Fruit fly (Drosophila melanogaster): ENCODE measurements around the gene CG11226.

The CG11226 gene

DNA sequence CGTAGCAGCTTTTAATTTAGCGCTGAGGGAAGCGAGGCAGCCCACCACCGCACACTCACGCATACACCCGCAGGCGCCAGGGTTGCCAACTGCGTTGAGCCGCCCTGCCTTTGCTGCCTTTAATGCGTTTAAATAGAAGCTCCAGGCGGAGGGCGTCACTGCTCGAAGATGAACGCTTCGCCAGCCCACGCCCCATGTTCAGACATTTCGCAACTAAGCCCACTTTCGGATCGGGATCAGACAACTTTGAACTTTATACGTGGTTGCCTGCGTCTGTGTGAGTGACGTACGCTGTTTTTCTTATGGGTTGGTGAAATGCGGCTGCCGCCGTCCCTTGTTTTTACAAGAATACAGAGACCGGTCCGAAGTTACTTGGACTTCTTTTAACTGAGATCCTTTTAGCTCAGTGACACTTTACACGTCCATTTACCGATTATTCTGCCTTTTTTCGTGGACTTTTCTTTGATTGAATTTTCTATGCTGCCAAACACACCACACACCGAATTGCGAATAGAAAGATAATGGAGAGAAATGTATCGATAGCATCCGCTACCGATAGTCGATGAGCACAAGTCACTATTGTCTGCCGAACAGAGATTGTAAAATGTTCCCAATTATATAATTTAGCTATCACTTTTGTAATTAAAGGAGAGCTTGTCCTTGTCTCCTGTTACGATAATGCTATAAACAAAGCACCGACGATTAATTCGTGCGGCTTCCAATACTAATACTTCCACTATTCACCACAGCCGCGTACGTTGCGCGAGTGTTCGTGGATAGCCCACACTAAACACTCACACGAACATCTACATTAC, 34.4 kb downstream of the CG11226 start (continued):
- peak; percentile 61; the same call in 1 of the 3 replicates for TF ChIP-seq CG7963 (GFP tag; IDR thresholded peaks at IDR 0.05; ENCODE audit: partially characterized antibody)
- no peak for TF ChIP-seq Ravus (GFP tag; IDR thresholded peaks at IDR 0.05)
- no peak for TF ChIP-seq fd102C (GFP tag; optimal IDR thresholded peaks at IDR 0.05)
- TF ChIP-seq salm (tag; optimal IDR thresholded peaks at IDR 0.05): no peak
- no peak for TF ChIP-seq Dp (GFP tag; optimal IDR thresholded peaks at IDR 0.05)
- peak; percentile 17 for TF ChIP-seq grau (tag; optimal IDR thresholded peaks at IDR 0.05)
- TF ChIP-seq CG10321 (GFP tag; IDR thresholded peaks at IDR 0.05): no peak
- no peak for TF ChIP-seq kay (GFP tag; optimal IDR thresholded peaks at IDR 0.05)
- TF ChIP-seq CG3847 (GFP tag; IDR thresholded peaks at IDR 0.05): peak; percentile 39
- TF ChIP-seq CG42726 (GFP tag; IDR thresholded peaks at IDR 0.05; ENCODE audit: partially characterized antibody): 0 out of 2 replicates have a peak, but pooled peaks have one; percentile 27
- no peak for TF ChIP-seq ash1 (GFP tag; optimal IDR thresholded peaks at IDR 0.05)
- TF ChIP-seq lmd (GFP tag; IDR thresholded peaks at IDR 0.05): peak; percentile 11; the same call in 1 of the 2 replicates
- no peak for TF ChIP-seq CG15011 (GFP tag; optimal IDR thresholded peaks at IDR 0.05)
- TF ChIP-seq gfzf (GFP tag; optimal IDR thresholded peaks at IDR 0.05): no peak
- no peak for TF ChIP-seq CG31224 (GFP tag; IDR thresholded peaks at IDR 0.05)
- no peak for TF ChIP-seq CG9797 (GFP tag; optimal IDR thresholded peaks at IDR 0.05)
- peak; percentile 46; the same call in 1 of the 2 replicates for TF ChIP-seq MBD-R2 (GFP tag; IDR thresholded peaks at IDR 0.05)
- no peak for TF ChIP-seq tin (GFP tag; optimal IDR thresholded peaks at IDR 0.05)
- TF ChIP-seq CG1647 (GFP tag; optimal IDR thresholded peaks at IDR 0.05): no peak
- TF ChIP-seq Mes4 (GFP tag; optimal IDR thresholded peaks at IDR 0.05): peak; percentile 21
- peak; percentile 41 for TF ChIP-seq CG3281 (GFP tag; optimal IDR thresholded peaks at IDR 0.05)
- no peak for TF ChIP-seq pfk (GFP tag; optimal IDR thresholded peaks at IDR 0.05)
- TF ChIP-seq CG12299 (tag; optimal IDR thresholded peaks at IDR 0.05): no peak
- TF ChIP-seq CG8388 (GFP tag; optimal IDR thresholded peaks at IDR 0.05): no peak
- TF ChIP-seq fru (optimal IDR thresholded peaks at IDR 0.05): no peak
- TF ChIP-seq rib (GFP tag; IDR thresholded peaks at IDR 0.05): 0 out of 2 replicates have a peak, but pooled peaks have one; percentile 16
- TF ChIP-seq Abd-B (GFP tag; optimal IDR thresholded peaks at IDR 0.05): no peak
- TF ChIP-seq Nf-YC (tag; optimal IDR thresholded peaks at IDR 0.05): peak; percentile 1
- peak; percentile 13 for TF ChIP-seq lbe (GFP tag; optimal IDR thresholded peaks at IDR 0.05)
- peak; percentile 17; the same call in 1 of the 3 replicates for TF ChIP-seq hb (GFP tag; IDR thresholded peaks at IDR 0.05; ENCODE audit: partially characterized antibody)
- no peak for TF ChIP-seq ttk (GFP tag; IDR thresholded peaks at IDR 0.05)
- TF ChIP-seq chif (GFP tag; optimal IDR thresholded peaks at IDR 0.05): no peak
- TF ChIP-seq CG2712 (tag; optimal IDR thresholded peaks at IDR 0.05): peak; percentile 3
- no peak for TF ChIP-seq CG2199 (GFP tag; IDR thresholded peaks at IDR 0.05)
- no peak for TF ChIP-seq Atf-2 (GFP tag; optimal IDR thresholded peaks at IDR 0.05)
- peak; percentile 22; the same call in 1 of the 2 replicates for TF ChIP-seq Xrp1 (GFP tag; IDR thresholded peaks at IDR 0.05)
- TF ChIP-seq CG8924 (tag; optimal IDR thresholded peaks at IDR 0.05): no peak
- no peak for TF ChIP-seq CG10979 (tag; optimal IDR thresholded peaks at IDR 0.05)
- TF ChIP-seq Tbp (GFP tag; optimal IDR thresholded peaks at IDR 0.05): no peak
- TF ChIP-seq CG12219 (GFP tag; optimal IDR thresholded peaks at IDR 0.05): no peak
- TF ChIP-seq CG13775 (GFP tag; optimal IDR thresholded peaks at IDR 0.05): peak; percentile 4
- TF ChIP-seq kah (GFP tag; optimal IDR thresholded peaks at IDR 0.05): no peak
- peak; percentile 66 for TF ChIP-seq CG32532 (GFP tag; IDR thresholded peaks at IDR 0.05)
- peak; percentile 30; the same call in 2 of the 3 replicates for TF ChIP-seq Doc3 (GFP tag; IDR thresholded peaks at IDR 0.05; ENCODE audit: partially characterized antibody)
- no peak for TF ChIP-seq CG7556 (GFP tag; optimal IDR thresholded peaks at IDR 0.05)
- TF ChIP-seq Dref (GFP tag; IDR thresholded peaks at IDR 0.05): peak; percentile 68
- TF ChIP-seq ken (GFP tag; IDR thresholded peaks at IDR 0.05): no peak
- TF ChIP-seq nom (GFP tag; optimal IDR thresholded peaks at IDR 0.05): peak; percentile 59
- TF ChIP-seq Hr51 (GFP tag; optimal IDR thresholded peaks at IDR 0.05): no peak

Measured in whole organism, embryonic.